Worm (Caenorhabditis elegans) whole organism, young adult: ENCODE results near the gene K11H12.9.

Source experiments
- B0336.3 ChIP-seq: fragments of 200-800 bp; sonication (Bioruptor generic); IDR thresholded peaks from 2 replicates; pipeline ENCODE4 v1.3.6; 2022; ENCODE audit warnings: missing genetic modification characterization, missing compliant biosample characterization
- C06A6.2 ChIP-seq: fragments of 200-800 bp; sonication (Bioruptor generic); conservative IDR thresholded peaks from 2 replicates; pipeline ENCODE4 v1.3.6; 2022; ENCODE audit warnings: missing genetic modification characterization, missing compliant biosample characterization
- C17E4.6 ChIP-seq: fragments of 200-800 bp; sonication (Bioruptor generic); IDR thresholded peaks from 2 replicates; pipeline ENCODE4 v1.3.6; 2022; ENCODE audit warnings: missing genetic modification reagents, missing genetic modification characterization, missing compliant biosample characterization
- F22D6.2 ChIP-seq: sonication (generic microtip); optimal IDR thresholded peaks from 2 replicates; lab custom pipeline; 2016; ENCODE audit warnings: mild to moderate bottlenecking, missing genetic modification characterization, missing compliant biosample characterization
- F49E8.2 ChIP-seq: sonication (generic microtip); optimal IDR thresholded peaks from 3 replicates; lab custom pipeline; 2017; ENCODE audit warnings: missing genetic modification characterization, mild to moderate bottlenecking, missing compliant biosample characterization, antibody characterized with exemption, moderate library complexity; ENCODE audit not compliant: insufficient read depth
- K11D2.4 ChIP-seq: fragments of 200-800 bp; sonication (Bioruptor generic); IDR thresholded peaks from 2 replicates; pipeline ENCODE4 v1.3.6; 2022; ENCODE audit warnings: missing genetic modification reagents, missing genetic modification characterization, missing compliant biosample characterization
- T26A5.8 ChIP-seq: sonication (generic microtip); optimal IDR thresholded peaks from 2 replicates; lab custom pipeline; 2016; ENCODE audit warnings: missing genetic modification characterization, missing compliant biosample characterization
- Y53F4B.3 ChIP-seq: fragments of 200-800 bp; sonication (Bioruptor generic); IDR thresholded peaks from 2 replicates; pipeline ENCODE4 v1.3.6; 2022; ENCODE audit warnings: missing genetic modification reagents, missing genetic modification characterization, missing compliant biosample characterization
- Y53G8AR.9 ChIP-seq: fragments of 200-800 bp; sonication (Bioruptor generic); conservative IDR thresholded peaks from 2 replicates; pipeline ENCODE4 v1.3.6; 2022; ENCODE audit warnings: missing genetic modification reagents, missing genetic modification characterization, missing compliant biosample characterization
- Y67H2A.10 ChIP-seq: fragments of 200-800 bp; sonication (Bioruptor generic); conservative IDR thresholded peaks from 2 replicates; pipeline ENCODE4 v1.3.6; 2022; ENCODE audit warnings: missing genetic modification reagents, missing genetic modification characterization, missing compliant biosample characterization
- Y79H2A.3 ChIP-seq: fragments of 200-800 bp; sonication (Bioruptor generic); conservative IDR thresholded peaks from 2 replicates; pipeline ENCODE4 v1.3.6; 2022; ENCODE audit warnings: missing genetic modification reagents, missing genetic modification characterization, missing compliant biosample characterization
- ccch-3 ChIP-seq: fragments of 200-800 bp; sonication (Bioruptor generic); optimal IDR thresholded peaks from 2 replicates; lab custom pipeline; 2018; ENCODE audit warnings: mild to moderate bottlenecking, missing genetic modification characterization, missing compliant biosample characterization
- cebp-1 ChIP-seq, 2 experiments: fragments of 200-800 bp in 1 of 2; sonication (Bioruptor generic) in 1 of 2; sonication (generic microtip) in 1 of 2; IDR thresholded peaks in 1 of 2; optimal IDR thresholded peaks in 1 of 2; 2 replicates each; pipeline versions ENCODE4 v1.3.6 to Lab custom; 2017 to 2022; ENCODE audit warnings: missing compliant biosample characterization in 2 of 2, missing genetic modification characterization in 2 of 2, mild to moderate bottlenecking in 1 of 2, missing genetic modification reagents in 1 of 2, moderate library complexity in 1 of 2
- ceh-79 ChIP-seq: sonication (generic microtip); optimal IDR thresholded peaks from 2 replicates; lab custom pipeline; 2017; ENCODE audit warnings: mild to moderate bottlenecking, missing genetic modification characterization, missing compliant biosample characterization
- dox-1 ChIP-seq: fragments of 200-800 bp; sonication (Bioruptor generic); IDR thresholded peaks from 2 replicates; pipeline ENCODE4 v1.3.6; 2022; ENCODE audit warnings: missing genetic modification reagents, missing genetic modification characterization, missing compliant biosample characterization
- ekl-4 ChIP-seq: fragments of 200-800 bp; sonication (Bioruptor generic); IDR thresholded peaks from 2 replicates; pipeline ENCODE4 v1.3.6; 2022; ENCODE audit warnings: missing genetic modification reagents, missing genetic modification characterization, missing compliant biosample characterization
- ets-4 ChIP-seq: fragments of 200-800 bp; sonication (Bioruptor generic); optimal IDR thresholded peaks from 2 replicates; lab custom pipeline; 2018; ENCODE audit warnings: mild to moderate bottlenecking, missing genetic modification characterization, missing compliant biosample characterization
- fkh-3 ChIP-seq: sonication (generic microtip); optimal IDR thresholded peaks from 2 replicates; lab custom pipeline; 2016; ENCODE audit warnings: mild to moderate bottlenecking, missing genetic modification characterization, missing compliant biosample characterization
- him-1 ChIP-seq: sonication (generic microtip); optimal IDR thresholded peaks from 2 replicates; lab custom pipeline; 2016; ENCODE audit warnings: missing genotype, missing genetic modification reagents, missing genetic modification characterization, missing compliant biosample characterization
- hmg-1.2 ChIP-seq: fragments of 200-800 bp; sonication (Bioruptor generic); IDR thresholded peaks from 2 replicates; pipeline ENCODE4 v1.3.6; 2022; ENCODE audit warnings: missing genetic modification reagents, missing genetic modification characterization, missing compliant biosample characterization
- madf-8 ChIP-seq: fragments of 200-800 bp; sonication (Bioruptor generic); conservative IDR thresholded peaks from 2 replicates; pipeline ENCODE4 v1.3.6; 2022; ENCODE audit warnings: missing genetic modification reagents, missing genetic modification characterization, missing compliant biosample characterization
- mel-28 ChIP-seq: sonication (generic microtip); optimal IDR thresholded peaks from 2 replicates; lab custom pipeline; 2016; ENCODE audit warnings: borderline replicate concordance, mild to moderate bottlenecking, missing genetic modification characterization, missing compliant biosample characterization
- mes-4 ChIP-seq: sonication (generic microtip); optimal IDR thresholded peaks from 2 replicates; lab custom pipeline; 2016; ENCODE audit warnings: missing genotype, missing genetic modification characterization, missing compliant biosample characterization
- nhr-27 ChIP-seq: fragments of 200-800 bp; sonication (Bioruptor generic); optimal IDR thresholded peaks from 2 replicates; lab custom pipeline; 2018; ENCODE audit warnings: mild to moderate bottlenecking, missing genetic modification characterization, moderate library complexity, missing compliant biosample characterization
- nhr-80 ChIP-seq: sonication (generic microtip); optimal IDR thresholded peaks from 2 replicates; lab custom pipeline; 2016; ENCODE audit warnings: missing genetic modification characterization, missing compliant biosample characterization
- repo-1 ChIP-seq: sonication (generic microtip); optimal IDR thresholded peaks from 2 replicates; lab custom pipeline; 2017; ENCODE audit warnings: mild to moderate bottlenecking, missing genetic modification characterization, missing compliant biosample characterization
- rpc-1 ChIP-seq, 2 experiments: fragments of 150-350 bp in 1 of 2; sonication (generic microtip) in 1 of 2; optimal IDR thresholded peaks; 2 replicates each; lab custom pipeline; 2014 to 2018; ENCODE audit warnings: missing biosample characterization in 1 of 2, missing genetic modification characterization in 1 of 2, missing genetic modification reagents in 1 of 2, missing genotype in 1 of 2
- sdz-38 ChIP-seq: sonication (generic microtip); optimal IDR thresholded peaks from 2 replicates; lab custom pipeline; 2016; ENCODE audit warnings: missing genotype, missing genetic modification characterization, missing compliant biosample characterization
- snpc-3.4 ChIP-seq: sonication (generic microtip); optimal IDR thresholded peaks from 2 replicates; lab custom pipeline; 2017; ENCODE audit warnings: missing genetic modification characterization, mild to moderate bottlenecking, missing compliant biosample characterization, antibody characterized with exemption, moderate library complexity, missing genotype, missing genetic modification reagents
- snpc-4 ChIP-seq, 5 experiments: fragments of 150-350 bp in 1 of 5; sonication (generic microtip) in 4 of 5; optimal IDR thresholded peaks; 2 replicates each; lab custom pipeline; 2014 to 2018; ENCODE audit warnings: missing genetic modification characterization in 5 of 5, missing biosample characterization in 3 of 5, antibody characterized with exemption in 2 of 5, mild to moderate bottlenecking in 2 of 5, missing compliant biosample characterization in 2 of 5, missing genotype in 2 of 5, moderate library complexity in 2 of 5, missing genetic modification reagents in 1 of 5
- ztf-26 ChIP-seq: sonication (generic microtip); optimal IDR thresholded peaks from 2 replicates; lab custom pipeline; 2017; ENCODE audit warnings: missing genetic modification characterization, missing compliant biosample characterization

The K11H12.9 gene

ce11 chrIV:665225-665624, 15.8 kb downstream of the K11H12.9 start, which contains the start of gene K11H12.7 (continued):
- TF ChIP-seq mes-4 (tag; lab: Kevin White, UChicago) = no peak
- TF ChIP-seq, all 124 proteins: peak for 0

DNA sequence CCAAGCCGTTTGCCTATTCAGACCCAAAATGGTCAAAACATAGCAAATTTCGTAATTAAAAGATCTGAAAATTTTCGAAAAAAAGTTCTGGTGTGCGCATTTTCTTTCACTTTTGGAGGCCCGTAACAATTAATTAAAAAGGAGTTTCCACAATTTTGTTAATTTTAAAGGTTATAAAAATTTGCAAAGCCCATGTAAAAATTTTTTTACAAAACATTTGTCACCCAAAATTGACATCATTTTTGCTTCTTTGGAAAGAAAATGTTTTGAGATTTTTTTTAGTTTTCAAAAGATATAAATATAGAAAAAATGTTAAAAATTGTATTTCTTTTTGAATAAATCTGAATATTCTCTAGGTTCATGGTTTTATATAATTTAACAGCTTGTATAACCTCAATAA, 17.5 kb downstream of the K11H12.9 start, which contains the start of gene K11H12.6:
Gene K11H12.6, plus strand, starts transcription at position 301 of the 400 bp plus-strand sequence.
- TF ChIP-seq rpc-1 (optimal IDR thresholded peaks at IDR 0.05; lab: Kevin White, UChicago) (no peak), rpc-1 (tag; optimal IDR thresholded peaks at IDR 0.05; lab: Kevin White, UChicago) (no peak), snpc-4 (GFP tag; optimal IDR thresholded peaks at IDR 0.05; lab: Kevin White, UChicago) (no peak), snpc-4 (tag; optimal IDR thresholded peaks at IDR 0.05; lab: Kevin White, UChicago) (no peak), fkh-3 (tag; lab: Kevin White, UChicago) (no peak)

DNA sequence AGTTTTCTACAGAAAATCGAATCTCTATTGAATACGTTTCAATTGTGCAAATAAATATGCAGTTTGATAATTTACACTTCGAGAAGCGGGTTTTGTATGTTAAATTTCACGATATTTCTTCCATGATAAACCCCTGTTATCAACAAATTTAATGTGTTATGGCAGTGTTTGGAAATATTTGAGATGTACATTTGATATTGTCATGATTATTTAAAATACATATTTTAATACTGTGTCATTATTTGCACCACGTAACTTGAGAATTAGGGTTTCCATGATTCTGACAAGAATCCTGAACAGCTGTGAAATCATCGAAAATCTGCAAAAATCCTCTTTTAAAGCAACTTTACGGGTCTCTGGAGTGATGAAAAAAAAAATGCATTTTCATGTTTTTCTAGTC, 21.0 kb downstream of the K11H12.9 start, which contains the start of gene K11H12.11:
Gene K11H12.11, minus strand, starts transcription at position 101 of the 400 bp plus-strand sequence.
- no peak for TF ChIP-seq snpc-3.4
- no peak for TF ChIP-seq Y53F4B.3 (GFP tag; lab: Robert Waterston, UW)
- TF ChIP-seq C17E4.6 (GFP tag; lab: Robert Waterston, UW) = no peak
- no peak for TF ChIP-seq C06A6.2 (GFP tag; lab: Robert Waterston, UW)
- no peak for TF ChIP-seq Y67H2A.10 (GFP tag; lab: Robert Waterston, UW)
- TF ChIP-seq repo-1 (tag; lab: Kevin White, UChicago) = no peak
- TF ChIP-seq ceh-79 (tag; lab: Kevin White, UChicago) = no peak
- no peak for TF ChIP-seq T26A5.8 (tag; lab: Kevin White, UChicago)
- TF ChIP-seq hmg-1.2 (GFP tag; lab: Robert Waterston, UW) = no peak
- no peak for TF ChIP-seq F49E8.2 (tag; lab: Kevin White, UChicago)
- no peak for TF ChIP-seq ccch-3 (GFP tag; lab: Kevin White, UChicago)
- TF ChIP-seq F22D6.2 (tag; lab: Kevin White, UChicago) = no peak
- no peak for TF ChIP-seq cebp-1 (GFP tag; IDR thresholded peaks at IDR 0.05; lab: Robert Waterston, UW)
- TF ChIP-seq cebp-1 (tag; optimal IDR thresholded peaks at IDR 0.05; lab: Kevin White, UChicago) = no peak

DNA sequence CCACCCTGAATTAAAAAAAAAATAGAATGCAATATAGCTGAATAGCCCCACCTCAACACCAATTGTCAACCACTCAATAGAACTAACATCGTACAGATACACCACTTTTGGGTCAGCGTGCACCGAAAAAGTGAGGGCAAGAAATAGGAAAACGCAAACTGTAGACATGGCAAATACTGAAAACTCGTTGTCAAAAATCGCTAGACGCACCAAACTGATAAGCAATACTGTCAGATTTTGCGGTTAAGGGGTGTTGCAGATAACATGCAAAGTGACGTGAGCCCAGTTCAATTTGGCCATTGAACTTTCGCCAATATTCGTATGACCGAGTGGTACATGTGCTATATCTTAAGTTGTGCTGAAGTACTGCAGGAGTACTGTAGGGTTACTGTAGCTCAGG, 23.8 kb downstream of the K11H12.9 start, which contains the start of gene K11H12.3:
Gene K11H12.3, minus strand, starts transcription at position 168 of the 400 bp plus-strand sequence.
- TF ChIP-seq ekl-4 (GFP tag; lab: Robert Waterston, UW) = no peak
- no peak for TF ChIP-seq sdz-38 (tag; lab: Kevin White, UChicago)
- no peak for TF ChIP-seq him-1 (tag; lab: Kevin White, UChicago)
- TF ChIP-seq ets-4 = peak; percentile 70
- TF ChIP-seq dox-1 = peak; percentile 70
- no peak for TF ChIP-seq Y79H2A.3 (GFP tag; lab: Robert Waterston, UW)
- TF ChIP-seq nhr-80 = peak; percentile 90
- no peak for TF ChIP-seq nhr-27 (tag; lab: Kevin White, UChicago)
- TF ChIP-seq K11D2.4 = no peak
- TF ChIP-seq ztf-26 (tag; lab: Kevin White, UChicago) = no peak
- no peak for TF ChIP-seq B0336.3
- TF ChIP-seq Y53G8AR.9 (GFP tag; lab: Robert Waterston, UW) = no peak
- TF ChIP-seq mel-28 (tag; lab: Kevin White, UChicago) = no peak
- no peak for TF ChIP-seq madf-8 (GFP tag; lab: Robert Waterston, UW)
